Fruit fly (Drosophila melanogaster) whole organism, pupa: ENCODE results near the gene CG3457.

Source experiments
- CG14655 ChIP-seq: fragments of 200-800 bp; sonication (Bioruptor generic); optimal IDR thresholded peaks from 3 replicates; lab custom pipeline; 2017; ENCODE audit warnings: mild to moderate bottlenecking, missing biosample characterization, missing genetic modification reagents, missing genetic modification characterization
- CG15710 ChIP-seq: fragments of 200-800 bp; sonication (Bioruptor generic); optimal IDR thresholded peaks from 2 replicates; lab custom pipeline; 2018; ENCODE audit warnings: missing biosample characterization, mild to moderate bottlenecking, missing genetic modification characterization, moderate library complexity
- CG32121 ChIP-seq: fragments of 200-800 bp; sonication (Bioruptor generic); IDR thresholded peaks from 2 replicates; pipeline ENCODE4 v1.3.6; 2022; ENCODE audit warnings: missing biosample characterization, missing genetic modification characterization

DNA sequence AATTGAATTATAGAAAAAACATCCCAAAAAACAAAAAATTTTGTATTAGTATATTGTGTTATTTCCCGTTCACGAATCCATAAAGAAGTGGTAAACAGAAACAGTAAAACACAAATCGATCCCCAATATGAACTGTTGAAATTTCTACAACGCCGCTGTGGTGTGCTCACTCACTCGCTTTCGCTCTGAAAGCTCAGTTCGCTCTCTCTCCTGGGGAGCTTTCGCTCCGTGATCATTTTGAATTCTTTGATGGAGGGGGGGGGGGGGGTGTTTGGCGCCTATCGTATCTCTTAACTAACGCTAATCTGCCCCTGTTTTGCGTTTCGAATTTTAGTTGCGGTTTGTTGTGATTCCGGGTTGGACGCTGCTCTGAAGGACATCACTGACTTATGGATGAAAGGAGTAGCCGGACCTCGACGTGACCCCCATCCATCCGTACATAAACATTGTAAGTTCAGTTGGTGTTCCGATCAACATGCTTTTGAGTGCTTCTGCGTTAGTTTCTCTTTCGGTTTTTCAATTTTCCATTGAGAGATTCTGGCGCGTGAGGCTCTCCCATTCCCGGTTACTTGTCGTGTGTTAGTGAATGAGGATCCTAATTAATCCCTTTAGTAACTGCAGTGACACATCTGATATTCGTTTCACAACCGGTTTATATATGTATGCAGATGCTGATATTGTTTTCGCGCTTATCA lies 46.3 kb upstream of the CG3457 start, which contains the start of gene D2hgdh:
- TF ChIP-seq CG32121 (GFP tag; lab: Robert Waterston, UW), result peak; percentile 49; the same call in 1 of the 2 replicates
- no peak for TF ChIP-seq CG15710 (tag; lab: Kevin White, UChicago)
- no peak for TF ChIP-seq CG14655
